Worm (Caenorhabditis elegans): ENCODE results near the gene F59F5.5.

ce11 chrX:10527414-10527813, 18.4 kb upstream of the F59F5.5 start:
- TF ChIP-seq unc-62 (GFP tag; optimal IDR thresholded peaks at IDR 0.05) (no peak), ceh-82 (tag; optimal IDR thresholded peaks at IDR 0.05) (no peak), ama-1 (optimal IDR thresholded peaks at IDR 0.05) (no peak), zag-1 (tag; optimal IDR thresholded peaks at IDR 0.05) (no peak), C34F6.9 (tag; optimal IDR thresholded peaks at IDR 0.05) (no peak), mdl-1 (tag; optimal IDR thresholded peaks at IDR 0.05) (no peak), nhr-25 (tag; optimal IDR thresholded peaks at IDR 0.05) (no peak), lsy-2 (tag; optimal IDR thresholded peaks at IDR 0.05) (no peak), aly-2 (tag; optimal IDR thresholded peaks at IDR 0.05) (no peak), nhr-10 (tag; optimal IDR thresholded peaks at IDR 0.05) (no peak), ztf-11 (tag; optimal IDR thresholded peaks at IDR 0.05) (no peak), lin-39 (tag; optimal IDR thresholded peaks at IDR 0.05) (no peak)
